Fruit fly (Drosophila melanogaster): Measurements from ENCODE around the gene CG9806.

CG9806 gene

dm6 chrX:10601479-10601921, 25.4 kb downstream of the CG9806 start (continued):
- TF ChIP-seq danr (GFP tag; IDR thresholded peaks at IDR 0.05) (no peak), CG15696 (tag; optimal IDR thresholded peaks at IDR 0.05) (peak; percentile 40), CTCF (GFP tag; optimal IDR thresholded peaks at IDR 0.05) (no peak), CG7556 (GFP tag; optimal IDR thresholded peaks at IDR 0.05) (peak; percentile 30), Dad (GFP tag; optimal IDR thresholded peaks at IDR 0.05) (no peak), B-H2 (GFP tag; optimal IDR thresholded peaks at IDR 0.05) (no peak), vfl (GFP tag; optimal IDR thresholded peaks at IDR 0.05) (peak; percentile 4), lov (optimal IDR thresholded peaks at IDR 0.05) (no peak), lov (GFP tag; IDR thresholded peaks at IDR 0.05) (no peak), MESR4 (GFP tag; optimal IDR thresholded peaks at IDR 0.05) (no peak), hbn (GFP tag; IDR thresholded peaks at IDR 0.05; ENCODE audit: partially characterized antibody) (no peak), CG15073 (GFP tag; optimal IDR thresholded peaks at IDR 0.05) (no peak), CG14014 (GFP tag; IDR thresholded peaks at IDR 0.05) (peak; percentile 52; the same call in 1 of the 2 replicates), Hr78 (GFP tag; optimal IDR thresholded peaks at IDR 0.05) (no peak), org-1 (GFP tag; optimal IDR thresholded peaks at IDR 0.05) (no peak), CG6791 (GFP tag; IDR thresholded peaks at IDR 0.05; ENCODE audit: partially characterized antibody) (peak; percentile 12), CG17361 (GFP tag; IDR thresholded peaks at IDR 0.05) (peak; percentile 68), Nf-YA (GFP tag; IDR thresholded peaks at IDR 0.05) (no peak), Ets97D (GFP tag; optimal IDR thresholded peaks at IDR 0.05) (no peak), cg (GFP tag; optimal IDR thresholded peaks at IDR 0.05) (no peak), bigmax (GFP tag; optimal IDR thresholded peaks at IDR 0.05) (no peak), gce (GFP tag; IDR thresholded peaks at IDR 0.05) (peak; percentile 12; the same call in 1 of the 3 replicates), CG8089 (GFP tag; optimal IDR thresholded peaks at IDR 0.05) (no peak), z (GFP tag; IDR thresholded peaks at IDR 0.05) (no peak), Dll (GFP tag; IDR thresholded peaks at IDR 0.05; ENCODE audit: partially characterized antibody) (no peak), CG8765 (GFP tag; IDR thresholded peaks at IDR 0.05) (peak; percentile 36; the same call in 1 of the 2 replicates), sob (GFP tag; IDR thresholded peaks at IDR 0.05) (peak; percentile 32; the same call in 1 of the 2 replicates), salm (tag; optimal IDR thresholded peaks at IDR 0.05) (no peak), Optix (GFP tag; IDR thresholded peaks at IDR 0.05) (no peak), CG6765 (GFP tag; optimal IDR thresholded peaks at IDR 0.05) (peak; percentile 32), tap (tag; optimal IDR thresholded peaks at IDR 0.05) (no peak), zf30C (GFP tag; optimal IDR thresholded peaks at IDR 0.05) (no peak), CG7271 (tag; optimal IDR thresholded peaks at IDR 0.05) (no peak), fd102C (GFP tag; optimal IDR thresholded peaks at IDR 0.05) (no peak), Doc2 (GFP tag; IDR thresholded peaks at IDR 0.05) (no peak), CG10267 (tag; optimal IDR thresholded peaks at IDR 0.05) (peak; percentile 15), CG10147 (GFP tag; optimal IDR thresholded peaks at IDR 0.05) (no peak), CG6654 (GFP tag; optimal IDR thresholded peaks at IDR 0.05) (no peak), bowl (GFP tag; IDR thresholded peaks at IDR 0.05) (no peak), ranshi (GFP tag; IDR thresholded peaks at IDR 0.05) (peak; percentile 24; the same call in 1 of the 2 replicates), hkb (optimal IDR thresholded peaks at IDR 0.05) (no peak), hkb (GFP tag; IDR thresholded peaks at IDR 0.05) (no peak), stc (GFP tag; IDR thresholded peaks at IDR 0.05) (no peak), esg (GFP tag; conservative IDR thresholded peaks at IDR 0.05) (no peak), psq (GFP tag; optimal IDR thresholded peaks at IDR 0.05) (no peak), Aef1 (GFP tag; IDR thresholded peaks at IDR 0.05) (peak; percentile 51), CG5245 (GFP tag; optimal IDR thresholded peaks at IDR 0.05) (no peak), sens-2 (GFP tag; IDR thresholded peaks at IDR 0.05) (no peak), CG11560 (tag; IDR thresholded peaks at IDR 0.05) (no peak; the same call in 2 of the 3 replicates), CG34224 (GFP tag; IDR thresholded peaks at IDR 0.05; ENCODE audit: partially characterized antibody) (no peak), NC2β (GFP tag; optimal IDR thresholded peaks at IDR 0.05) (no peak), Chrac-16 (GFP tag; optimal IDR thresholded peaks at IDR 0.05) (peak; percentile 27), CG10462 (GFP tag; optimal IDR thresholded peaks at IDR 0.05) (no peak)
